Worm (Caenorhabditis elegans): Measurements from ENCODE around the gene C42D4.3.

C42D4.3 gene

DNA sequence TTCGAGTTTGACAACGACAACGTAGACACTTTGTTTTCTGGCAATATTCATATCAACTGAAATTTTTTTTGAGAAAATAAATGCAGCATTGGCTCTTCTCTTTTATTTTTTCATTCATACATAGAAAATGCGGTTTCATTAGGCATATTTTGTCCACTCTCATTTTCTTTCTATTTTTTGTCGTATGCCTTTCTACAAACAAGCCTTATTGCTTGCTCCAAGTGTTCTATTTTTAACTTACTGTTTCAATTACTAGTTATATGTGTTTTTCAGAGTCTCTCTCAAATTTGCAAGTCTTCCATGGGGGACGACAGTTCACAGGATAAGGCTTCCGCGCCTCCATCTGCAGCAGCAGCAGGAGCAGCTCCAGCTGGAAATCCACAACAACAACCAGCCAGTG lies 26.9 kb downstream of the C42D4.3 start, which contains the start of gene kcc-1:
Gene kcc-1 (plus strand): TSS at position 301 of the 400 bp plus-strand sequence.
- TF ChIP-seq ces-1 (GFP tag; optimal IDR thresholded peaks at IDR 0.05) (no peak), pag-3 (tag; optimal IDR thresholded peaks at IDR 0.05; ENCODE audit: borderline replicate concordance, insufficient read depth) (no peak), C34B4.2 (tag; optimal IDR thresholded peaks at IDR 0.05) (no peak), ceh-8 (GFP tag; optimal IDR thresholded peaks at IDR 0.05) (no peak), jun-1 (tag; optimal IDR thresholded peaks at IDR 0.05) (no peak), dpl-1 (GFP tag; optimal IDR thresholded peaks at IDR 0.05) (no peak), nhr-237 (tag; optimal IDR thresholded peaks at IDR 0.05) (no peak), pqm-1 (tag; optimal IDR thresholded peaks at IDR 0.05) (no peak), sup-37 (GFP tag; optimal IDR thresholded peaks at IDR 0.05) (no peak)

DNA sequence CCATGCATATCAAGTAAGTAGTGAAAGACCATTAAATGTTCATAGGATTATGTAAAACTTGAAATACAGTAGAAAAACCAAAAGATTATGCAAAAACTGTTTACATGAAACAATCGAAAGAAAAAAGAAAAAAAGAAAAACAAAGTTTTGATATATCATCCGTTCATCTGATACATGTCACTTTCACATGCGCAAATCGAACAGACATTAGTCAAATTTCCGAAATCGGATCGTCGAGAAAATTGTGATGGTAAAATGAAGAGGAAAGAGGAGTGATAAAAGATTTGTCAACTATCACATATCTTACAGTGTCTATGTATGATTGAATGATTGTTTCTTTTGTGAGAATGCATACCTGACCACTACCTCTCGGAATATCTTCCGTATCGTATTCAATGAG lies 29.9 kb downstream of the C42D4.3 start:
- TF ChIP-seq nhr-12 (tag; optimal IDR thresholded peaks at IDR 0.05) (no peak), efl-1 (optimal IDR thresholded peaks at IDR 0.05) (no peak), efl-1 (GFP tag; optimal IDR thresholded peaks at IDR 0.05 in 1 of 2) (peak in 1 of 2 experiments; percentile 43), ceh-63 (GFP tag; optimal IDR thresholded peaks at IDR 0.05) (no peak), unc-130 (tag; optimal IDR thresholded peaks at IDR 0.05) (no peak), sup-37 (GFP tag; optimal IDR thresholded peaks at IDR 0.05) (no peak), mef-2 (tag; optimal IDR thresholded peaks at IDR 0.05) (no peak), blmp-1 (tag; optimal IDR thresholded peaks at IDR 0.05) (peak; percentile 90)

DNA sequence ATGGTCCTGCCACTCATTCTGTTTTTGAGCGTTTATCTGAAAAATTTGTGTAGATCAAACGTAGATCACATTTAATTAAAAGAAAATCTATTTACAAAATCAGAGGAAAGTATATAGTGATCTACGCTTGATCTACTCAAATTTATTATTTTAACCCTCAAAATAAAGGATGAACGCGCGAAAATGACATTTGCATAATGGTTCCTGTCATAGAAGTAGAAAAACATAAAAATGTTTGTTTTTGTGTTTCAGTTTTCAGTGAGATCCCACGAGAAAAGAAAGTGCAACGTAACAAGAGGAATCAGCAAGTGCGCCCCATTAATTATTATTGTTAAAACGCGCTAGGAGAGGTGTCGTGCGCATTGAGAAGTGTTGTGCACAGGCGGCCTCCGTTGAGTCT lies 32.3 kb downstream of the C42D4.3 start:
- TF ChIP-seq fos-1 (tag; optimal IDR thresholded peaks at IDR 0.05) (no peak), nhr-84 (tag; optimal IDR thresholded peaks at IDR 0.05) (no peak), vab-15 (tag; optimal IDR thresholded peaks at IDR 0.05) (no peak), lin-35 (GFP tag; optimal IDR thresholded peaks at IDR 0.05) (no peak), dpl-1 (GFP tag; optimal IDR thresholded peaks at IDR 0.05) (no peak), ama-1 (optimal IDR thresholded peaks at IDR 0.05) (no peak), isw-1 (GFP tag; IDR thresholded peaks at IDR 0.05) (no peak), irx-1 (tag; optimal IDR thresholded peaks at IDR 0.05) (no peak), unc-130 (tag; optimal IDR thresholded peaks at IDR 0.05) (no peak), sox-4 (tag; optimal IDR thresholded peaks at IDR 0.05) (no peak), lin-39 (tag; optimal IDR thresholded peaks at IDR 0.05) (no peak), fkh-4 (tag; optimal IDR thresholded peaks at IDR 0.05; ENCODE audit: borderline replicate concordance) (no peak), unc-62 (GFP tag; optimal IDR thresholded peaks at IDR 0.05) (no peak)

DNA sequence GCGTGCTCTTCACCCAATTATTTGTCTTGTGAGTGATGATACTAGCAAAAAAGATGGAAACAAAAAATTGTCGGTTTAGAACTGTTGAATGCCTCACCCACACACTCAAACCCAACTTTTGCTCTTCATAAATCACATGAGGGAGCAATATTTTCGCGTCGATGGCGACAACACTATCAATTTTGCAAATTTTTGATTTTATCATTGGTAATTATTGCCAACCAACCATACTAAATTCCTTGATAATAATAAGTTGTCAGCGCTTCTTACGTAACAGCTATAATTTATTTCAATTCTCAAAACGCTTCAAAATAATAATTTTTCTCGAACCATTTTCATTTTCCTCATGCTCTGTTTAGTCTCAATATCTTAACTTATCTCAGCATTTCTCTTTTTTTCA lies 33.7 kb downstream of the C42D4.3 start:
- no peak for TF ChIP-seq hlh-17 (GFP tag; optimal IDR thresholded peaks at IDR 0.05; ENCODE audit: borderline replicate concordance)
- TF ChIP-seq unc-62 (GFP tag; optimal IDR thresholded peaks at IDR 0.05): no peak
- no peak for TF ChIP-seq zag-1 (tag; optimal IDR thresholded peaks at IDR 0.05)
- peak in 1 of 2 experiments; percentile 14 for TF ChIP-seq lin-35 (GFP tag; optimal IDR thresholded peaks at IDR 0.05)
- TF ChIP-seq nhr-237 (tag; optimal IDR thresholded peaks at IDR 0.05): no peak
- TF ChIP-seq nhr-77 (tag; optimal IDR thresholded peaks at IDR 0.05): no peak

DNA sequence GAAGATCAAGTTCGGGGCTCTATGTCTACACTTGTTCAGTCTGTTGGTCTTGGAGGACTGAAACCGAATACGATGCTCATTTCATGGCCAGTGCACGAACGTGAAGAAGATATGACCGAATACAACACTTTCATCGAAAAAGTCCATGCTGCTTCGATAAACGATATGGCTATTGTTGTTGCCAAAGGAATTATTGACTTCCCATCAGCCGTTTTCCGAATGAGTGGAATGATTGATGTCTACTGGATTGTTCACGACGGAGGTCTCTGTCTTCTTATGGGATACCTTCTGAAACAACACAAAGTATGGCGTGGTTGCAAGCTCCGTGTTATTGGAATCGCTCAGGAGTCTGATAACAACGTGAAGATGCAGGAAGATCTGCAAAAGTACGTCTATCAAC lies 37.2 kb downstream of the C42D4.3 start:
- TF ChIP-seq tbx-2 (tag; optimal IDR thresholded peaks at IDR 0.05): no peak
- TF ChIP-seq ceh-88 (GFP tag; IDR thresholded peaks at IDR 0.05): no peak
- no peak for TF ChIP-seq zag-1 (tag; optimal IDR thresholded peaks at IDR 0.05)

DNA sequence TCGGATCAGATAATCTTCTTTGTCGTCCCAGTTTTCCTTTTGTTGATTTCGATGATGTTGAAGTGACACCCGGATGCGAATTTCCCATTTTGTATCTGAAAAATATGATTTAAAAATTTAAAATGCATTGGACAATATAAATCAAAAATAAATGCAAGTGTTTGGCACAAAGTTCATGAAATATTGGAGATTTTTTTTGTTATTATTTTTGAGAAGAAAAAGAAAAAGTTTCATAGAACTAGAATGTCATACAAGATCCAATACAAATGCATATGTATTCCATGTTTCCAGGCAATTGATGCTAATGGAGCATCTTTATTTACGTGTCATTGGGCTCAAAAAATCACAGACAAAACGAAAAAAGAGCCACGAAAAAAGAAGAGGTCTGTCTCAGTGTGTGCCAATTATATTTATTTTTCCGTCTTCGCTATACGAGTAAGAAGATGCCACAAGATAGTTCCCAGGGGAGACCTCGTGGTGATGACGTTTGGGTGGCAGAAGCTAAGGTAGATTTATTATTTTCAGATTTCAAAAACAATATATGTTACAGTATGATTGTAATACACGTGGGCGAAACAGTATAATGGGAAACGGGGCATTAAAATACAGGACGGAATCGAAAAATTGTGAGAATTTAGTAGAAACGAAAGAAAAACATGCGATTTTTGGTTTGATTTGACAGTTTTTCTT lies 40.5 kb downstream of the C42D4.3 start, which contains the start of the genes glb-23 and R13A1.1:
Gene glb-23 (minus strand): TSS at position 101 of the 690 bp plus-strand sequence.
Gene R13A1.1 (plus strand): TSS at position 640 of the 690 bp plus-strand sequence.
- TF ChIP-seq alr-1 (tag; optimal IDR thresholded peaks at IDR 0.05; ENCODE audit: borderline replicate concordance) (no peak), nhr-20 (tag; optimal IDR thresholded peaks at IDR 0.05) (no peak), mef-2 (tag; optimal IDR thresholded peaks at IDR 0.05) (no peak), fkh-8 (tag; optimal IDR thresholded peaks at IDR 0.05) (no peak), nhr-90 (tag; optimal IDR thresholded peaks at IDR 0.05; ENCODE audit: poor library complexity) (no peak), ceh-90 (tag; optimal IDR thresholded peaks at IDR 0.05) (no peak), ces-1 (GFP tag; optimal IDR thresholded peaks at IDR 0.05) (no peak), tbx-2 (tag; optimal IDR thresholded peaks at IDR 0.05) (no peak), xbp-1 (tag; optimal IDR thresholded peaks at IDR 0.05) (no peak), Y116A8C.19 (tag; optimal IDR thresholded peaks at IDR 0.05; ENCODE audit: borderline replicate concordance) (no peak), unc-98 (GFP tag; IDR thresholded peaks at IDR 0.05) (no peak), ceh-8 (GFP tag; optimal IDR thresholded peaks at IDR 0.05) (no peak), lin-35 (GFP tag; optimal IDR thresholded peaks at IDR 0.05) (no peak), ama-1 (optimal IDR thresholded peaks at IDR 0.05) (no peak), dsc-1 (tag; optimal IDR thresholded peaks at IDR 0.05) (no peak), ceh-82 (tag; optimal IDR thresholded peaks at IDR 0.05) (no peak), pax-3 (tag; optimal IDR thresholded peaks at IDR 0.05) (no peak)
